Worm (Caenorhabditis elegans): ENCODE results near the gene C02E7.6.
A peak's percentile ranks its signal among the peaks of the same experiment; 100 is the strongest.
"Not testable (repeated sequence)": the region's sequence is repeated elsewhere in the genome, so short reads cannot be mapped to it uniquely, and the experiment has no call there.

The C02E7.6 gene

DNA sequence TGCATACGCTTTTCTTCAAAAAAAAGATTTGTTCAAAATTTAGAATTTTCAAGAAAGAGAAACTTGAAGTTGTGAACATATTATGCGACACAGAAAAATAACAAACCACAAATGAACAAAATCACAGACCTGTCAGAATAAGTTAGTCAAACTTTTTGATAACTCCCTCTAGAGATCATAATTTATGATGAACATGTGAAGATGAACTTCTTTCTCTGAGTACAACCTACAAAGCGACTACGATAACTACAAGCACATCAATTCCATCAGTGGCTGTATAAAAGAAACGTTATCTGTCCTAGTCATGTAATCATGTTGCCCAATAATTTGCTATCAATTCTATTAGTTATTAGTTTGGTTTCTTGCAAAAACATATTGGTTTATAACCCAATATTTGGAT, 23.3 kb upstream of the C02E7.6 start, which contains the start of gene ugt-9:
Gene ugt-9 (plus strand): TSS at position 305 of the 400 bp plus-strand sequence.
- TF ChIP-seq dox-1 (GFP tag; IDR thresholded peaks at IDR 0.05) = no peak
- no peak for TF ChIP-seq tbx-9 (tag; optimal IDR thresholded peaks at IDR 0.05; ENCODE audit: borderline replicate concordance)
- TF ChIP-seq F33H1.4 (GFP tag; IDR thresholded peaks at IDR 0.05) = no peak
- no peak for TF ChIP-seq athp-1 (tag; optimal IDR thresholded peaks at IDR 0.05)
- TF ChIP-seq B0035.1 (tag; optimal IDR thresholded peaks at IDR 0.05) = no peak
- no peak for TF ChIP-seq madf-10 (tag; optimal IDR thresholded peaks at IDR 0.05)
- no peak for TF ChIP-seq attf-6 (GFP tag; IDR thresholded peaks at IDR 0.05)
- no peak for TF ChIP-seq Y67H2A.10 (GFP tag; conservative IDR thresholded peaks at IDR 0.05)
- no peak for TF ChIP-seq lag-1 (GFP tag; IDR thresholded peaks at IDR 0.05)
- TF ChIP-seq zfh-2 (GFP tag; conservative IDR thresholded peaks at IDR 0.05) = no peak
- no peak for TF ChIP-seq F22D6.2 (tag; optimal IDR thresholded peaks at IDR 0.05)
- no peak for TF ChIP-seq F57C9.4 (tag; optimal IDR thresholded peaks at IDR 0.05)

DNA sequence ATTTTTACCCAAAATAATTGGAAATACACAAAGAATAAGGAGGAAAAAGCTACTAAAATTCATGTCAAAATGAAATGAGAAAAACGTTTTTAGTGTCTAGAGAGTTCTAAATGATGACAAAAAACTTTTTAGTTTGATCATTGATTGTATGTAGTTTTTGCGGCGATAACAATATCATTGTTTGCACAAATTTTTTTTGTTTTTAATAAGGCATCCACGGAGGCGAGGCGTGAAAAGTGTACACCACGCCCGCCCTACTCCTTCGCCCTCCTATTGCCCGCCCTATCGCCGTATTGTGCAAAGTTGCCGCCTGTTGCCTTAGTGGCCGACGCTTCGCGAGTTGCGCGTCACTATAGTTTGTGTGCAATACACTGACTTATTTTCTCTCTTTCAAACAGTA, 19.0 kb upstream of the C02E7.6 start, which contains the start of gene ugt-10:
Gene ugt-10 (minus strand): TSS at position 101 of the 400 bp plus-strand sequence.
- TF ChIP-seq hmg-1.2 (GFP tag; IDR thresholded peaks at IDR 0.05) = peak; percentile 62
- TF ChIP-seq snpc-4 (GFP tag; optimal IDR thresholded peaks at IDR 0.05) = not testable (repeated sequence)
- peak in 1 of 4 experiments; percentile 41 for TF ChIP-seq snpc-4 (tag; optimal IDR thresholded peaks at IDR 0.05)

DNA sequence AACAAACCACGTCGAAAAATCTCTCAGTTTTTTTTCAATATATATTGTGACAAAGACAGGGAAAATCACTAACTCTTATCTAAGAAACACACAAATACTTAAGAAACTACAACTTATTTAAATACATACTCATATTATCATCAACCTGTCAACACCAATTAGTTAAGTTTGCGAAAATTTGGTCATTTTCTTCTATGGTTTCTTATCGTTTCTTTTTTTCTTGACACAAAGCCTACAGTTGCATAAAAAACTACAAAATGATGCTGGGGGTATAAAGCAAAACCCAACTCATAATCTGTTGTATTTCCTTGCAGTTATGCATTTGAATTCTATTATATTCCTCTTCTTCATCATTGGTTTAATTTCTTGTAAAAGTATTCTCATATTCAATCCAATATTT, 17.9 kb upstream of the C02E7.6 start, which contains the start of gene ugt-67:
Gene ugt-67 (plus strand): TSS at position 301 of the 400 bp plus-strand sequence.
- TF ChIP-seq dpff-1 (tag; optimal IDR thresholded peaks at IDR 0.05) (no peak), B0019.2 (GFP tag; conservative IDR thresholded peaks at IDR 0.05) (no peak), cebp-1 (GFP tag; IDR thresholded peaks at IDR 0.05) (no peak), cebp-1 (tag; optimal IDR thresholded peaks at IDR 0.05) (no peak), snpc-1.1 (tag; optimal IDR thresholded peaks at IDR 0.05; ENCODE audit: insufficient read depth) (no peak), tbx-9 (tag; optimal IDR thresholded peaks at IDR 0.05; ENCODE audit: borderline replicate concordance) (no peak), ceh-58 (GFP tag; IDR thresholded peaks at IDR 0.05) (no peak), F57A8.1 (GFP tag; optimal IDR thresholded peaks at IDR 0.05) (no peak), F10E7.11 (tag; optimal IDR thresholded peaks at IDR 0.05) (no peak), rpc-1 (optimal IDR thresholded peaks at IDR 0.05) (no peak), rpc-1 (tag; optimal IDR thresholded peaks at IDR 0.05) (no peak), ama-1 (optimal IDR thresholded peaks at IDR 0.05) (no peak), ama-1 (GFP tag; optimal IDR thresholded peaks at IDR 0.05) (no peak), zfh-2 (GFP tag; conservative IDR thresholded peaks at IDR 0.05) (no peak), B0336.3 (GFP tag; IDR thresholded peaks at IDR 0.05) (no peak), sea-2 (GFP tag; IDR thresholded peaks at IDR 0.05) (no peak), madf-10 (tag; optimal IDR thresholded peaks at IDR 0.05) (no peak), lin-54 (GFP tag; optimal IDR thresholded peaks at IDR 0.05) (no peak)

DNA sequence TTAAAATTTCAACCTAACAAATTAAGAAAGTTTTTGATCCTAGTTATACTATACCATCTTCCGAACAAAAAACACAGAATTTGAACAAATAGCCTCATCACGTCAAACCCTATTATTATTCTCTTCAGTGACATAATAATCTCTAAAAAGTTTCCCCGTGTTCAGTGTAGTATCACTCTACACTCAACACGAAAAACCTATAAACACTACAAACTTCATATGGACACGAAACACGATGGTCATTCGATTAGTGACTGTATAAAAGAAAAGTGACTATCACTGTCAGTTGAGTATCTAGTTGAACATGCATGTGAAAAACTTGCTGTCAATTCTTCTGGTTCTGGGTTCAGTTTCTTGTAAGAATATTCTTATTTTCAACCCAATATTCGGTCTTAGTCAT, 15.3 kb upstream of the C02E7.6 start, which contains the start of gene ugt-8:
Gene ugt-8 (plus strand): TSS at position 235 of the 400 bp plus-strand sequence.
- TF ChIP-seq egl-44 (GFP tag; IDR thresholded peaks at IDR 0.05) (no peak), K11D2.4 (GFP tag; IDR thresholded peaks at IDR 0.05) (no peak), madf-10 (tag; optimal IDR thresholded peaks at IDR 0.05) (no peak), nhr-179 (tag; optimal IDR thresholded peaks at IDR 0.05) (no peak), lir-1 (GFP tag; conservative IDR thresholded peaks at IDR 0.05) (no peak), ceh-40 (GFP tag; IDR thresholded peaks at IDR 0.05) (no peak), atf-7 (tag; optimal IDR thresholded peaks at IDR 0.05) (no peak), ets-4 (GFP tag; optimal IDR thresholded peaks at IDR 0.05) (no peak), cebp-2 (GFP tag; IDR thresholded peaks at IDR 0.05) (no peak), nfya-1 (tag; optimal IDR thresholded peaks at IDR 0.05; ENCODE audit: borderline replicate concordance, insufficient read depth) (no peak), unc-62 (GFP tag; optimal IDR thresholded peaks at IDR 0.05) (no peak)

Measured in whole organism, young adult.